Fruit fly (Drosophila melanogaster): Measurements from ENCODE around the gene CG6769.

DNA sequence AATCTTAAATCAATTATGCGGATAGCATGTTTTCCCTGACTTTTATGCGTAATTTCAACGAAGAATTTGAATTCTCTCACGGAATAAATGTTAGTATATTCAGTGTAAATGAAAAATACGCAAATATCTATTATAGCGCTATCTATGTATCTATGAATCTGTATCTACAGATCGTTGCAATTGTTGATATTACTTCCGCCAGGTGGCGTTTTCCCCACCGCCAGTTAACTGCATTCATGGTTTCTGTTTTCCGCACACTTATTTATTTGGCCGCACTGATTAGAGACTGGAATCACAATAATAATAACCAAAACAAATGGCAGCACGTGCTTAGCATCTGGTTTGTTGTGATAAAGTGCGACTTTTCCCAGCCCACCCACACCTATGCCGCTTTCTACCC is 22.0 kb downstream of the CG6769 start:
- TF ChIP-seq Dfd (GFP tag; optimal IDR thresholded peaks at IDR 0.05), result no peak
- TF ChIP-seq Vsx2 (GFP tag; optimal IDR thresholded peaks at IDR 0.05; ENCODE audit: partially characterized antibody), result no peak
- no peak for TF ChIP-seq dsf (GFP tag; optimal IDR thresholded peaks at IDR 0.05; ENCODE audit: borderline replicate concordance)
- no peak for TF ChIP-seq pan (optimal IDR thresholded peaks at IDR 0.05)
- no peak for TF ChIP-seq Sp1 (GFP tag; optimal IDR thresholded peaks at IDR 0.05)
- no peak for TF ChIP-seq psq (GFP tag; optimal IDR thresholded peaks at IDR 0.05)
- no peak for TF ChIP-seq fru (GFP tag; optimal IDR thresholded peaks at IDR 0.05)
- TF ChIP-seq dmrt93B (GFP tag; optimal IDR thresholded peaks at IDR 0.05), result no peak
- TF ChIP-seq jim (GFP tag; optimal IDR thresholded peaks at IDR 0.05), result no peak
- TF ChIP-seq brk (GFP tag; optimal IDR thresholded peaks at IDR 0.05), result no peak
- TF ChIP-seq Myc (optimal IDR thresholded peaks at IDR 0.05), result no peak
- TF ChIP-seq Abd-B (GFP tag; optimal IDR thresholded peaks at IDR 0.05), result no peak

Data from whole organism, wandering third instar larva.